Fruit fly (Drosophila melanogaster): ENCODE measurements around the gene CG9396.

CG9396 gene

DNA sequence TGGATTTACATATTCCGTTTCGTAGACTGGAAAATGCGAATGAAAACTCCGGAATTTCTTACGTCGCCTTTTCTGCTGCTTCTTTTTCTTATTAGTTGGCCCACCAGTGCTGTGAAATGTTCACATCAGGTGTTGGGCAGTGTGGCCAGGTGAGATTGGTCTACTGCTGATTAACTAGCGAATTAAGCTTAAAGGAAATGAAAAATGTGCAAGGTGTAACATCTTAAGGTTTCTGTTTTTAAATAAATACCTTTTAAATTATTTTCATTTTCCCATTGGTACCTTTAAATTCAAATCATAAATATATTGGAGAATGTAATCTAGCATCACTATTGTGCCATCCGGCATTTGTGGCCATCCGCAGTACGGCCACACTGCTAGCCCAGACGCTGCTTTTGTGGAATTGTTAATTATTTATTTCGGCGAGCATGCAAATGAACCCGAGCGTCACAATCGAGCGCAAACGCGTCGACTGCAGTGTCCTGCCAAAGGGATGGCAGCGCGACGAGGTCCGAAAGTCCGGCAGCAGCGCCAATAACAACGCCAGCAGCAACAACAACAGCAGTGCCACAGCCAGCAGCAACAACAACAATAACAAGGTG lies 11.9 kb downstream of the CG9396 start, which contains the start of the genes AP-1mu and MBD-like (continued):
- TF ChIP-seq Deaf1 (tag; optimal IDR thresholded peaks at IDR 0.05) (no peak), Dref (GFP tag; IDR thresholded peaks at IDR 0.05) (0 out of 2 replicates have a peak, but pooled peaks have one; percentile 37), CoRest (tag; optimal IDR thresholded peaks at IDR 0.05) (peak; percentile 72), CG16779 (GFP tag; IDR thresholded peaks at IDR 0.05) (no peak), CG8359 (GFP tag; optimal IDR thresholded peaks at IDR 0.05; ENCODE audit: borderline replicate concordance) (peak; percentile 35), sens-2 (GFP tag; IDR thresholded peaks at IDR 0.05) (no peak), tap (tag; optimal IDR thresholded peaks at IDR 0.05) (no peak), CG16813 (GFP tag; IDR thresholded peaks at IDR 0.05; ENCODE audit: partially characterized antibody) (peak; percentile 42; the same call in 1 of the 3 replicates), ranshi (GFP tag; IDR thresholded peaks at IDR 0.05) (peak; percentile 58; the same call in 1 of the 2 replicates), CG9609 (GFP tag; optimal IDR thresholded peaks at IDR 0.05) (peak; percentile 62), sna (GFP tag; IDR thresholded peaks at IDR 0.05; ENCODE audit: partially characterized antibody) (0 out of 2 replicates have a peak, but pooled peaks have one; percentile 38), CG6689 (GFP tag; IDR thresholded peaks at IDR 0.05) (peak; percentile 68), chn (GFP tag; optimal IDR thresholded peaks at IDR 0.05) (peak; percentile 77), B-H1 (GFP tag; IDR thresholded peaks at IDR 0.05) (peak; percentile 47; the same call in 2 of the 3 replicates), Gug (GFP tag; IDR thresholded peaks at IDR 0.05) (peak; percentile 61; the same call in 3 of the 4 replicates), D19B (GFP tag; optimal IDR thresholded peaks at IDR 0.05) (no peak), Dll (GFP tag; IDR thresholded peaks at IDR 0.05; ENCODE audit: partially characterized antibody) (peak; percentile 61; the same call in 1 of the 4 replicates), Rx (GFP tag; IDR thresholded peaks at IDR 0.05) (peak; percentile 7; the same call in 1 of the 2 replicates), Usf (GFP tag; optimal IDR thresholded peaks at IDR 0.05) (no peak), CG31365 (tag; optimal IDR thresholded peaks at IDR 0.05) (no peak), Hr39 (optimal IDR thresholded peaks at IDR 0.05) (no peak), CG15479 (GFP tag; optimal IDR thresholded peaks at IDR 0.05) (peak; percentile 19), gcm2 (GFP tag; optimal IDR thresholded peaks at IDR 0.05) (no peak), Camta (GFP tag; optimal IDR thresholded peaks at IDR 0.05) (peak; percentile 74), kni (GFP tag; optimal IDR thresholded peaks at IDR 0.05) (peak; percentile 10), hkb (optimal IDR thresholded peaks at IDR 0.05) (peak; percentile 88), hkb (GFP tag; IDR thresholded peaks at IDR 0.05) (0 out of 2 replicates have a peak, but pooled peaks have one; percentile 42), Poxn (GFP tag; IDR thresholded peaks at IDR 0.05) (no peak), corto (GFP tag; optimal IDR thresholded peaks at IDR 0.05) (no peak), ro (GFP tag; IDR thresholded peaks at IDR 0.05) (no peak), CG33213 (GFP tag; optimal IDR thresholded peaks at IDR 0.05) (peak; percentile 53), CG13894 (tag; optimal IDR thresholded peaks at IDR 0.05) (peak; percentile 11), CG4617 (GFP tag; optimal IDR thresholded peaks at IDR 0.05; ENCODE audit: borderline replicate concordance) (peak; percentile 96), Oaz (GFP tag; IDR thresholded peaks at IDR 0.05) (no peak), CG4282 (GFP tag; optimal IDR thresholded peaks at IDR 0.05) (no peak), Pdp1 (GFP tag; optimal IDR thresholded peaks at IDR 0.05) (peak; percentile 59 to 83), zen (tag; optimal IDR thresholded peaks at IDR 0.05) (peak; percentile 46), CG7987 (GFP tag; optimal IDR thresholded peaks at IDR 0.05) (peak; percentile 4), vnd (GFP tag; IDR thresholded peaks at IDR 0.05; ENCODE audit: partially characterized antibody) (no peak), CG2129 (GFP tag; IDR thresholded peaks at IDR 0.05; ENCODE audit: partially characterized antibody) (no peak), CG6765 (GFP tag; optimal IDR thresholded peaks at IDR 0.05) (peak; percentile 33), CG17361 (GFP tag; IDR thresholded peaks at IDR 0.05) (peak; percentile 76), CG12155 (GFP tag; optimal IDR thresholded peaks at IDR 0.05) (peak; percentile 74), CG18476 (GFP tag; optimal IDR thresholded peaks at IDR 0.05) (peak; percentile 62), Hmx (GFP tag; optimal IDR thresholded peaks at IDR 0.05) (peak; percentile 27), caup (GFP tag; optimal IDR thresholded peaks at IDR 0.05; ENCODE audit: severe bottlenecking) (peak; percentile 33), hth (optimal IDR thresholded peaks at IDR 0.05) (no peak), Atf6 (GFP tag; IDR thresholded peaks at IDR 0.05) (peak; percentile 67), nom (GFP tag; optimal IDR thresholded peaks at IDR 0.05) (no peak)

Data from whole organism, embryonic.